Fruit fly (Drosophila melanogaster): ENCODE data around the gene Orc2.
A peak's percentile ranks its signal among the peaks of the same experiment; 100 is the strongest.

- no peak for TF ChIP-seq EcR (GFP tag; optimal IDR thresholded peaks at IDR 0.05)
- no peak for TF ChIP-seq fd96Ca (GFP tag; IDR thresholded peaks at IDR 0.05)
- no peak for TF ChIP-seq Pif1B (GFP tag; optimal IDR thresholded peaks at IDR 0.05)
- no peak for TF ChIP-seq D1 (tag; optimal IDR thresholded peaks at IDR 0.05)
- TF ChIP-seq CG14655 (GFP tag; optimal IDR thresholded peaks at IDR 0.05): peak; percentile 13
- TF ChIP-seq CG8301 (tag; optimal IDR thresholded peaks at IDR 0.05): no peak
- TF ChIP-seq CG15710 (tag; optimal IDR thresholded peaks at IDR 0.05): no peak
- TF ChIP-seq Pif1A (GFP tag; optimal IDR thresholded peaks at IDR 0.05): no peak
- TF ChIP-seq CG12605 (GFP tag; IDR thresholded peaks at IDR 0.05): no peak
- no peak for TF ChIP-seq Ets98B (GFP tag; IDR thresholded peaks at IDR 0.05)
- peak; percentile 39 for TF ChIP-seq CG9948 (tag; optimal IDR thresholded peaks at IDR 0.05)
- no peak for TF ChIP-seq rn (GFP tag; IDR thresholded peaks at IDR 0.05)
- no peak for TF ChIP-seq CG32121 (GFP tag; IDR thresholded peaks at IDR 0.05)
- no peak for TF ChIP-seq Snoo (tag; optimal IDR thresholded peaks at IDR 0.05)
Measured at dm6 chr3R:13989453-13989852, 24.8 kb downstream of the Orc2 start.

Measured in whole organism, pupa.